Fruit fly (Drosophila melanogaster): ENCODE data around the gene Nna1.

The Nna1 gene

DNA sequence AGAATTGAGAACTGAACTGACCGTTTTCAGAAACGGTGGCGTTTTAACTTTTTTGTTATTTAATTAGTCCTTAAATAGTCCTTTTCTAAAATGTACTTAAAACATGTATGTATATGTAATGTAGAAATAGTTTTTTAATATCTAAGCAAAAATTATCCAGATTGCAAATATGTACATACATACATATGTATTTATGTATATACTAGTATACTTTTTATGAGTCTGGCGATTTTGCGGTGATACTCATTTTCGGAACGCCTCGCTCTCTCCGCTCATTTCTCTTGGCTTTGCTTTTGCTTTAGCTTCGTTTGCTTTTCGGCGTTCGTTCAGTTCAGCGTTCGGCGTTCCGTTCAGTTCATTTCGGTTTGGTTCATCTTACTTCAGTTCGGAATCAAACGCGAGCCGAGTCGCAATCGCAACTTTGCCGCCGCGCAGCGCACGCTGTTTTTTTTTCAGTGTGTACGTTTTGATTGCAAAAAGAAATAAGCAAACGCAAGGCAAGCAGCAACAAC is 70.3 kb downstream of the Nna1 start, which contains the start of gene rdgB (continued):
- TF ChIP-seq dimm (GFP tag; IDR thresholded peaks at IDR 0.05) (no peak), CG13287 (GFP tag; IDR thresholded peaks at IDR 0.05; ENCODE audit: partially characterized antibody) (peak; percentile 27; the same call in 1 of the 2 replicates), fru (optimal IDR thresholded peaks at IDR 0.05) (no peak), CG13123 (GFP tag; optimal IDR thresholded peaks at IDR 0.05) (peak; percentile 40), disco-r (GFP tag; optimal IDR thresholded peaks at IDR 0.05) (no peak), HHEX (GFP tag; optimal IDR thresholded peaks at IDR 0.05) (peak; percentile 82), CG17568 (GFP tag; optimal IDR thresholded peaks at IDR 0.05) (peak; percentile 10), HLH4C (GFP tag; IDR thresholded peaks at IDR 0.05; ENCODE audit: partially characterized antibody) (no peak), PHDP (tag; optimal IDR thresholded peaks at IDR 0.05) (peak; percentile 78), kah (GFP tag; optimal IDR thresholded peaks at IDR 0.05) (peak; percentile 6), CG11723 (GFP tag; optimal IDR thresholded peaks at IDR 0.05) (peak; percentile 72), otp (GFP tag; IDR thresholded peaks at IDR 0.05) (no peak), CG34376 (GFP tag; optimal IDR thresholded peaks at IDR 0.05) (peak; percentile 70), CG32772 (GFP tag; IDR thresholded peaks at IDR 0.05) (peak; percentile 39), CG16779 (GFP tag; IDR thresholded peaks at IDR 0.05) (no peak), CG30403 (GFP tag; optimal IDR thresholded peaks at IDR 0.05) (peak; percentile 90), esg (GFP tag; conservative IDR thresholded peaks at IDR 0.05) (0 out of 2 replicates have a peak, but pooled peaks have one; percentile 44), CG1024 (GFP tag; IDR thresholded peaks at IDR 0.05) (no peak), C15 (GFP tag; IDR thresholded peaks at IDR 0.05) (0 out of 3 replicates have a peak, but pooled peaks have one; percentile 38), sna (GFP tag; IDR thresholded peaks at IDR 0.05; ENCODE audit: partially characterized antibody) (no peak), dan (GFP tag; IDR thresholded peaks at IDR 0.05) (no peak), CG4730 (GFP tag; IDR thresholded peaks at IDR 0.05) (0 out of 2 replicates have a peak, but pooled peaks have one; percentile 8), Lhr (GFP tag; optimal IDR thresholded peaks at IDR 0.05) (peak; percentile 15), CG16815 (GFP tag; optimal IDR thresholded peaks at IDR 0.05) (peak; percentile 70), Hr3 (GFP tag; optimal IDR thresholded peaks at IDR 0.05) (peak; percentile 77), CG17912 (GFP tag; optimal IDR thresholded peaks at IDR 0.05) (no peak), sug (tag; optimal IDR thresholded peaks at IDR 0.05) (peak; percentile 85), nom (GFP tag; optimal IDR thresholded peaks at IDR 0.05) (peak; percentile 67), Elba2 (GFP tag; optimal IDR thresholded peaks at IDR 0.05) (no peak), pzg (GFP tag; optimal IDR thresholded peaks at IDR 0.05) (no peak), CG2875 (GFP tag; optimal IDR thresholded peaks at IDR 0.05) (peak; percentile 64), MBD-R2 (GFP tag; IDR thresholded peaks at IDR 0.05) (no peak), ken (GFP tag; IDR thresholded peaks at IDR 0.05) (peak; percentile 64; the same call in 1 of the 3 replicates), CG31388 (GFP tag; optimal IDR thresholded peaks at IDR 0.05) (no peak), Xrp1 (GFP tag; IDR thresholded peaks at IDR 0.05) (peak; percentile 63), CG7745 (tag; optimal IDR thresholded peaks at IDR 0.05) (no peak), CG13894 (tag; optimal IDR thresholded peaks at IDR 0.05) (no peak), Max (GFP tag; optimal IDR thresholded peaks at IDR 0.05) (peak; percentile 48), CG3726 (GFP tag; IDR thresholded peaks at IDR 0.05) (no peak), CG10462 (GFP tag; optimal IDR thresholded peaks at IDR 0.05) (peak; percentile 21), Six4 (GFP tag; optimal IDR thresholded peaks at IDR 0.05) (peak; percentile 51), Bgb (GFP tag; IDR thresholded peaks at IDR 0.05; ENCODE audit: partially characterized antibody) (peak; percentile 54), mirr (GFP tag; optimal IDR thresholded peaks at IDR 0.05) (no peak), Pdp1 (GFP tag; optimal IDR thresholded peaks at IDR 0.05) (peak; percentile 41 to 56), CG15479 (GFP tag; optimal IDR thresholded peaks at IDR 0.05) (no peak), z (GFP tag; IDR thresholded peaks at IDR 0.05) (no peak), ap (GFP tag; IDR thresholded peaks at IDR 0.05) (0 out of 2 replicates have a peak, but pooled peaks have one; percentile 14), pan (optimal IDR thresholded peaks at IDR 0.05) (no peak), pan (GFP tag; optimal IDR thresholded peaks at IDR 0.05 in 1 of 2, IDR thresholded peaks at IDR 0.05 in 1 of 2) (peak in 1 of 2 experiments; percentile 66), CG12744 (GFP tag; optimal IDR thresholded peaks at IDR 0.05) (peak; percentile 27)
